Worm (Caenorhabditis elegans): ENCODE data around the gene pqn-39.

The pqn-39 gene

DNA sequence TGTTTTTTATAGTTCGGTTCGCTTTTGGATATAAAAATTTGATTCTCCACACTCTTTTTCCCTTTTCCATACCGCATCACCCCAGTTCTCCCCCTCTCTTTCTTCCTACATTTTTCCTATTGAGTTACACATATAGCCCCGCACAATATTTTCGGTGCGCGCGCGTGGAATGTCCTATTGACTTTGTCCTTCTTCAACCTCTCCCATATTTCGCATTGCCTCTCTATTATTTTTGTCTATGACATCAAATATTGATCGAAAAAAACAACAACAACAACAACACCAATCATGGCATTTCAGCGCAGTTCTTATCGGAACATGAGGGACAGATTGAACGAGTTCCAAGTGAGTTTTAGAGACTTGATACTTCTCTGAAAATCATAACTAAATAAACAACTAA lies 8.6 kb downstream of the pqn-39 start, which contains the start of gene syx-2:
TSS of gene syx-2 (plus strand) at position 301 of the 400 bp plus-strand sequence.
- TF ChIP-seq eyg-1 (tag; optimal IDR thresholded peaks at IDR 0.05) (no peak), lin-11 (tag; optimal IDR thresholded peaks at IDR 0.05) (no peak), fkh-6 (tag; optimal IDR thresholded peaks at IDR 0.05) (no peak), che-1 (tag; optimal IDR thresholded peaks at IDR 0.05) (no peak), nhr-11 (tag; optimal IDR thresholded peaks at IDR 0.05) (no peak), F13H6.1 (tag; optimal IDR thresholded peaks at IDR 0.05) (no peak), ceh-45 (GFP tag; IDR thresholded peaks at IDR 0.05) (no peak), npax-4 (tag; optimal IDR thresholded peaks at IDR 0.05) (no peak), nhr-232 (tag; optimal IDR thresholded peaks at IDR 0.05) (no peak), pat-9 (tag; optimal IDR thresholded peaks at IDR 0.05) (no peak), fkh-10 (GFP tag; optimal IDR thresholded peaks at IDR 0.05) (no peak)

DNA sequence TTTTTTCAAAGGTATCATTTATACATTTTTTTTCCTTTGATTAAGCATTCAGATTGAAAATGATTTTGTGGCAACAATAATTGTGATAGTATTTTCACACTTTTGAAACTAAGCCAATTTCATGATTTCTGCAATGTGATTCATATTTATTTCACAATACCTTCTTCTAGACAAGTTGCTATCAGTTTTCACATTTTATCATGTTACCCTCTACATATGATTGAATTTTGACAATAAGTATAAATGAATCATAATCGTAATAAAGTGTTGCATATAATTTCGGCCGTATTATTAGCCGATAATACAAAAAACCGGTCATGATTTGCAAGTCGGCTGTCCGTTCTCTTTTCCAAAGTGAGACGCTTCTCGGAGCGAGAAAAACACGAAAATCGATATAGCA lies 9.1 kb downstream of the pqn-39 start:
- TF ChIP-seq ceh-48 (tag; optimal IDR thresholded peaks at IDR 0.05) (no peak), lim-6 (tag; optimal IDR thresholded peaks at IDR 0.05) (no peak)

DNA sequence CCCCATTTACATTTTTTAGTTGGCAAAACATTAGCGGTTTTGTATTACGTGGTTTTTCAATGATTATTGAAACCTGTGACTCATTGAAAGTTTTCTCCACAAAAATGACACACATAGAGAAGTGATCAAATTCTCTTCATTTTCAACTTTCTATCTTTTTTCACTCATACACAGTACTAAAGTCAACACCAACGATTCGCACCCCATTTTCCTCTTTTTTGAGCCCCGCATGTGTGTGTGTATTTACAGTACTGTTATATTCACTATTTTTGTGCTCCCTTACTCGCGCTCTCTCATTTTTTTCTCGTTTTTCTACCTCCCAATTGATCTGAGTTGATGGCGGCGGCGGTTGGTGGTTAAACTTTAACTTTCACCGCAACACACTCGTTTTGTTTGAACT lies 10.0 kb downstream of the pqn-39 start:
- TF ChIP-seq npax-4 (tag; optimal IDR thresholded peaks at IDR 0.05), result no peak
- TF ChIP-seq che-1 (tag; optimal IDR thresholded peaks at IDR 0.05), result no peak
- TF ChIP-seq nfya-1 (tag; optimal IDR thresholded peaks at IDR 0.05), result no peak
- no peak for TF ChIP-seq C08G9.2 (tag; optimal IDR thresholded peaks at IDR 0.05)
- TF ChIP-seq ztf-16 (tag; optimal IDR thresholded peaks at IDR 0.05), result no peak
- no peak for TF ChIP-seq ama-1 (optimal IDR thresholded peaks at IDR 0.05)
- TF ChIP-seq fax-1 (tag; optimal IDR thresholded peaks at IDR 0.05), result no peak
- TF ChIP-seq lin-11 (tag; optimal IDR thresholded peaks at IDR 0.05), result no peak
- TF ChIP-seq dmd-4 (tag; optimal IDR thresholded peaks at IDR 0.05; ENCODE audit: borderline replicate concordance), result no peak
- no peak for TF ChIP-seq hlh-15 (tag; optimal IDR thresholded peaks at IDR 0.05)
- no peak for TF ChIP-seq ceh-30 (tag; optimal IDR thresholded peaks at IDR 0.05)
- TF ChIP-seq hlh-8 (tag; optimal IDR thresholded peaks at IDR 0.05), result no peak
- no peak for TF ChIP-seq ceh-19 (GFP tag; optimal IDR thresholded peaks at IDR 0.05)
- TF ChIP-seq pag-3 (tag; optimal IDR thresholded peaks at IDR 0.05; ENCODE audit: borderline replicate concordance), result no peak
- TF ChIP-seq pat-9 (tag; optimal IDR thresholded peaks at IDR 0.05), result no peak
- no peak for TF ChIP-seq ceh-34 (tag; optimal IDR thresholded peaks at IDR 0.05)
- TF ChIP-seq sox-4 (tag; optimal IDR thresholded peaks at IDR 0.05), result no peak
- TF ChIP-seq ceh-45 (GFP tag; IDR thresholded peaks at IDR 0.05), result no peak
- TF ChIP-seq ceh-48 (tag; optimal IDR thresholded peaks at IDR 0.05), result no peak
- no peak for TF ChIP-seq ceh-2 (tag; optimal IDR thresholded peaks at IDR 0.05)

DNA sequence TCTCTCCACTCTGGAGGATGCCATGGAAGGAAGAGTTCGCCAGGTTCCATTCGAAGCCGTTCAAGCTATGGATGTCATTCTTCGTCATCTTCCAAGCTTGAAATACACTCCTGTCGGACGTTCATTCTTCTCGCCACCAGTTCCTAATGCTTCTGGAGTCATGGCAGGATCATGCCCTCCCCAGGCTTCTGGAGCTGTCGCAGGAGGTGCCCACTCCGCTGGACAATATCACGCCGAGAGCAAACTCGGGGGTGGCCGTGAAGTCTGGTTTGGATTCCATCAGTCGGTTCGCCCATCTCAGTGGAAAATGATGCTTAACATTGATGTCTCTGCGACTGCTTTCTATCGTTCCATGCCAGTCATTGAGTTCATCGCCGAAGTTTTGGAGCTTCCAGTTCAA lies 16.1 kb downstream of the pqn-39 start:
- TF ChIP-seq unc-3 (GFP tag; conservative IDR thresholded peaks at IDR 0.05) (no peak), unc-3 (tag; optimal IDR thresholded peaks at IDR 0.05) (no peak), eyg-1 (tag; optimal IDR thresholded peaks at IDR 0.05) (no peak)

DNA sequence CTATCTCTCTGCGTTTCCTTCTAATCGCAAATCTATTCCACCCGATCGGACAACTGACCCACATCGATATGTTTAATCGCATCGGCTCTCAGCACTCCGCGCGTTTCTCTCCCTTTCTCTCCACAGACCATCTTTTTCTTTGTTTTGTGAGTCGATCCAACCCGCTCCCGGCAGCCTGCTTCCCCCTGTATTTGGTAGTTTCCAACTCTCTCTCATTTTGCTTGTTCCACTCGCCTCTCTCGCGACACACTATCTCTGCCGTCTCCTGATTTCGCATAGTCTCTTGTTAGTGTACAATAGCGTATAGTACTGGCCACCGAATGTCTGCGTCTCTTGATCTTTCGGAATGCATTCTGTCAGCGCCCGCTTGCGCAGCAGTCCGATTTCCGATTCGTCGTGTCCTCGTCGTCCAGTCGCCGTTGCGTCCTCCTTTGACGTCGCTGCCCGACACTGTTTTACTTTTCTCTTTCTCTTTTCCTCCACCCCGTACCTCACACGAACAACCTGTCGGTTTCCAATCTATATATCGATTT lies 17.8 kb downstream of the pqn-39 start:
- TF ChIP-seq hlh-8 (tag; optimal IDR thresholded peaks at IDR 0.05), result no peak
- TF ChIP-seq ref-2 (tag; optimal IDR thresholded peaks at IDR 0.05), result peak; percentile 70
- no peak for TF ChIP-seq ceh-48 (tag; optimal IDR thresholded peaks at IDR 0.05)
- no peak for TF ChIP-seq hlh-13 (GFP tag; optimal IDR thresholded peaks at IDR 0.05)
- no peak for TF ChIP-seq lin-11 (tag; optimal IDR thresholded peaks at IDR 0.05)
- no peak for TF ChIP-seq nhr-11 (tag; optimal IDR thresholded peaks at IDR 0.05)
- no peak for TF ChIP-seq K09A11.1 (tag; optimal IDR thresholded peaks at IDR 0.05; ENCODE audit: insufficient read depth)
- no peak for TF ChIP-seq ahr-1 (tag; optimal IDR thresholded peaks at IDR 0.05)
- peak; percentile 60 for TF ChIP-seq tbx-2 (tag; optimal IDR thresholded peaks at IDR 0.05)
- no peak for TF ChIP-seq ama-1 (optimal IDR thresholded peaks at IDR 0.05)
- peak; percentile 3 for TF ChIP-seq rnt-1 (tag; optimal IDR thresholded peaks at IDR 0.05)
- TF ChIP-seq ceh-6 (GFP tag; optimal IDR thresholded peaks at IDR 0.05), result peak; percentile 2
- no peak for TF ChIP-seq elt-4 (tag; optimal IDR thresholded peaks at IDR 0.05)
- peak; percentile 44 for TF ChIP-seq unc-55 (GFP tag; optimal IDR thresholded peaks at IDR 0.05)
- peak; percentile 45 for TF ChIP-seq ceh-22 (tag; optimal IDR thresholded peaks at IDR 0.05)
- TF ChIP-seq sox-2 (GFP tag; IDR thresholded peaks at IDR 0.05), result peak; percentile 28
- TF ChIP-seq unc-42 (tag; optimal IDR thresholded peaks at IDR 0.05), result no peak
- peak; percentile 56 for TF ChIP-seq ceh-34 (tag; optimal IDR thresholded peaks at IDR 0.05)
- TF ChIP-seq syd-9 (tag; optimal IDR thresholded peaks at IDR 0.05), result peak; percentile 26
- TF ChIP-seq ceh-45 (GFP tag; IDR thresholded peaks at IDR 0.05), result no peak
- peak; percentile 66 for TF ChIP-seq ceh-31 (tag; optimal IDR thresholded peaks at IDR 0.05)
- TF ChIP-seq eyg-1 (tag; optimal IDR thresholded peaks at IDR 0.05), result peak; percentile 14
- TF ChIP-seq fax-1 (tag; optimal IDR thresholded peaks at IDR 0.05), result no peak
- no peak for TF ChIP-seq Y22D7AL.16 (tag; optimal IDR thresholded peaks at IDR 0.05)
- TF ChIP-seq fkh-6 (tag; optimal IDR thresholded peaks at IDR 0.05), result no peak
- no peak for TF ChIP-seq ttx-3 (tag; optimal IDR thresholded peaks at IDR 0.05)
